Worm (Caenorhabditis elegans): Measurements from ENCODE around the gene let-268.

The let-268 gene

DNA sequence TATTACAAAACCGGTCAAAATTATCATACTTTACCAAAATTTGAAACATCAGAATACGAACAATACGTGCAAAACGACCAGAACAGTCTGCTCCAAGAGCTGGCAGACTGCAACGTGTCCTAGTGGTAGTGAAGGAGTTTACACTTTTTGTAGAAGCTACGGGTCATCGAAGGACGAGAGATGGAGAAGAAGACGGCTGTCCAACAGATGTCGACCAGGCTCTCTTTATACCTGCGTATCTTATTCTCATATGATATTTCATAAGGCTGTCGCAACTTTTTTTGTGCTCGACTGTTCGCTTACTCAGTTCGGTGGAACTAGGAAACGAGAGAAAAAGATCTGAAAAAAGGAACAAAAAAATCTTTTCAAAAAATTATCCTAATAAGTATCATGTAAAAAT lies at the start of gene let-268:
let-268 (minus strand) TSS at position 182 of the 400 bp plus-strand sequence.
- no peak for TF ChIP-seq W03F9.2 (tag; optimal IDR thresholded peaks at IDR 0.05)
- no peak for TF ChIP-seq dao-5 (tag; optimal IDR thresholded peaks at IDR 0.05)
- TF ChIP-seq him-1 (tag; optimal IDR thresholded peaks at IDR 0.05): no peak

DNA sequence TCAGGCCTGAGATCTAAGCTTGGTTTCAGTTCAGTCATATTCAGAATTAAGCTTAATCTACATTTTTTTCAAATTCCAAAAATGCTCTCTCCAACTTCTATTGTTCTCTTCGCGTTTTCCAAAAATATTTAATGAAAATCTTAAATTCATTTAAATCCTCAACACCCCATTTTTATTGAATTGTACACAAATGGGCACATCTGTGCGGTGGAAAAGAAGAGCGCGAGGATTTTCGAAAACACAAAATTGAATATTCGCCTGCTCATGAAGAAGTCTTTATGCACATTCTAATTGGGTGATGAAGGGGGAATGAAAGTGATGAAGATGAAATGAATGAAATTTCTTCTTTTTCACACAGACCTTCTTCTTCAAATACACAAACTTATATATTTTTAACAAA lies 44.7 kb upstream of the let-268 start:
- TF ChIP-seq him-1 (tag; optimal IDR thresholded peaks at IDR 0.05): no peak
- no peak for TF ChIP-seq dao-5 (tag; optimal IDR thresholded peaks at IDR 0.05)
- no peak for TF ChIP-seq W03F9.2 (tag; optimal IDR thresholded peaks at IDR 0.05)

DNA sequence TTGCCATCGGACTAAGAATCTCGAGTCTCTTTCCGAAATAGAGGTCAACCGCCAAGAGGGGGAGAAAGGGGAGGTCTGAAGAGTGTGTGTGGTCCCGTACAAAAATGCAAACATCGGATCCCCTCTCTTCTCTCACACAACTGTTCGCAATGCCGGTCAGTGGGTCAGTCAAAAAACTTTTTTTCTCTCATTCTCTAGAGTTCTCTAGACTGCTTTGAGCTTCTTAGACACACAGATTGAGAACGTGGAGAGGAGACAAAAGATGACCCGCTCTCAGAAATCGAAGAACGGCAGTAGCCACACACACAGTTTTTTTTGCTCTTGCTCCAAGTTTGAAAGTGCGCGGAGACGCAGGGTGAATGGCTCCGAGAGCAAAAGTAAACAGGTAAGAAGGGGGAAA lies 36.0 kb upstream of the let-268 start:
- no peak for TF ChIP-seq him-1 (tag; optimal IDR thresholded peaks at IDR 0.05)
- TF ChIP-seq dao-5 (tag; optimal IDR thresholded peaks at IDR 0.05): no peak
- no peak for TF ChIP-seq W03F9.2 (tag; optimal IDR thresholded peaks at IDR 0.05)

DNA sequence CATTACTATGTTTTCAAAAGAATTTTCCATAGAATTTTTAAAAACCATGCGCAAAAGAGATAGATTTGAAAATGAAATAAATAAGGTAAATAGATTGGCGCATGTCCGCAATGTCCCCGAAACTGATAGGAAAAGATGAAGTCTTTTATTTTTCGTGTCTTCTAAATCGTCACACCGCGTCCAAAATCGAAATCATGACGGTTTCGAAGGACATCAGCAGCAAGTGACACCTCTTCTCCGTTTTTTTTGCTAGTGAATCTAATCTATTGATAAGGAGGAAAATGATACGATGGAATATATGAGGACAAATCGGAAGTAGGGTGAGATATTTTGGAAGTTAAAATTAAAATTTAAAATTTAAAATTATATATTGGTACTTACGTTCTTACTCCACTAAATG lies 34.2 kb upstream of the let-268 start:
- TF ChIP-seq W03F9.2 (tag; optimal IDR thresholded peaks at IDR 0.05): no peak
- TF ChIP-seq dao-5 (tag; optimal IDR thresholded peaks at IDR 0.05): no peak
- TF ChIP-seq him-1 (tag; optimal IDR thresholded peaks at IDR 0.05): no peak

DNA sequence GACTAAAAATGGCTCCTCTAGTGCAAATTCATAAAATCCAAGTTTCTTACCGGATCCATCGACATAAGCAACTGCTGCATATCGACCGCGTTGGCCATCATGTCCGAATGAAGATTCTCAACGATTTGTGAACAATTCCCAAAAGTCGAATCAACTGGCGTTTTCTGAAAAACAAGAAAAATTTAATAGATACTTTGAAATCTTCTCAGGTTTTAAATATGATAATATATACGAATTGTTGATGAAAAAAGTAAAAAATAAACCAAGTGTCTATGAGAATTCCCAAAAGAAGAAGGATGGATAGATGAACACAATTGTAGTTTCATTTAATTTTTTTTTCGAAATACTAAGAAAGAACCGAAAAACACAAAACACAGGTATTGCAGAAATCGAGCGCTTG lies 28.0 kb upstream of the let-268 start, which contains the start of gene die-1:
die-1 (minus strand) TSS at position 101 of the 400 bp plus-strand sequence.
- TF ChIP-seq dao-5 (tag; optimal IDR thresholded peaks at IDR 0.05) (no peak), him-1 (tag; optimal IDR thresholded peaks at IDR 0.05) (no peak), W03F9.2 (tag; optimal IDR thresholded peaks at IDR 0.05) (no peak)

DNA sequence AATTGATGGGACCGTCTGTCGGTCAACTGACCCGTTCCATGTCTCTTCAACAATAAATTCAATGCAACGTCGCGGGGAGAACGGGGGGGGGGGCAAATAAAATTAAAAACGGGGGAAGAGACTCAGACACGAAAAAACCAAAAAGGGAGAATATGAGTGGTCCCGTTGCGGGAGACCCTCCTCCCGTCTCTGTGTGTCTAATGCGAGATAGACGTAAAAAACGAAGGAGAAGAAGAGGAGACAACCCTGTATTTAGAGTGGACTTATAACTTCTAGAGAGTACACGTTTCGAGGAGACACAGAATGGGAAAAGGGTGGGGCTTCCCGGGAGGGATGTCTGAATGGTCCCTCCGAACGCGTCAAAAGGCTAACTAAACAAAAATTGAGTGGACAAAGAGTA lies 25.7 kb upstream of the let-268 start:
- TF ChIP-seq dao-5 (tag; optimal IDR thresholded peaks at IDR 0.05) (no peak), W03F9.2 (tag; optimal IDR thresholded peaks at IDR 0.05) (no peak), him-1 (tag; optimal IDR thresholded peaks at IDR 0.05) (no peak)

DNA sequence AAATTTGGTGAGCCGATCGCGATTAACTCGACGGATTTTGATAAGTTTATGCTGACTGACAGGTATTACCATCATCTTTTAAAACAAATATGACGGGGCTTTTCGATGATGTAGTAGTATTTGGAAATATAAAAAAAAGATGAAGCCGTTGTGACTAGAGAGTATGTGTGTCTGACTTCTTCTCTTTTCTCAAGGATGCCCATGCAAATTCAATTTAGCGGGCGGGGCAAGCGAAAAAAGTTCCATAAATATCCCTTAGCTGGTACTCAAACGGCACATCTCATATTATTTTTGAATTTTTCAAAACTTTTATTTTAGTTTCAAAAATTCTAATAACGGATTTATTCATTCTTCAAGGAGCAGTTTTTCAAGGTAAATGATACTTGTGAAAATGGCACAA lies 20.7 kb upstream of the let-268 start, which contains the start of gene stg-1:
stg-1 (minus strand) TSS at position 153 of the 400 bp plus-strand sequence.
- no peak for TF ChIP-seq dao-5 (tag; optimal IDR thresholded peaks at IDR 0.05)
- TF ChIP-seq W03F9.2 (tag; optimal IDR thresholded peaks at IDR 0.05): no peak
- no peak for TF ChIP-seq him-1 (tag; optimal IDR thresholded peaks at IDR 0.05)

DNA sequence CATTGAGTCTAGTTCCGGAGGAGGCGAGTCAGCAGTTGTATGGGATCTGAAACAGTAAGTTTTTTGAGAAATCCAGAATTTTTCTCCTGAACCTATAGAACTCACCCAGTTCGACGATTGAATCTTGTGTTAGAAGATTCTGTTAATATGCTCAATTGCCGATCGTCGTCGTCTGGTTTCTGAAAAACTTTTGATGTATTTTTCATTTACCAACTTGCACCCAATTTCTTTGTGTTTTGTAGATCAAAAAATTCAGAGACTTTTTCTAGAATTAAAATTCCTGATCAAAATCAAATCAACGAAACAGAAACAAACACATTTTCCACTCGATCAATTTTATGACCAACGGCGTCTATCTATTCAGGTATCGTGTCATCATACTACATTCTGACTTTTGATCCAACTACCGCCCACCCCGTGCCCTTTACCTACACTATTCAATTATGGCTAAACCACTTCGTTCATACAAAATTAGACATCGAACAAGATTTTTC lies 16.8 kb upstream of the let-268 start, which contains the start of gene C18D1.2:
C18D1.2 (plus strand) TSS at position 444 of the 494 bp plus-strand sequence.
- TF ChIP-seq him-1 (tag; optimal IDR thresholded peaks at IDR 0.05) (no peak), W03F9.2 (tag; optimal IDR thresholded peaks at IDR 0.05) (no peak), dao-5 (tag; optimal IDR thresholded peaks at IDR 0.05) (no peak)

DNA sequence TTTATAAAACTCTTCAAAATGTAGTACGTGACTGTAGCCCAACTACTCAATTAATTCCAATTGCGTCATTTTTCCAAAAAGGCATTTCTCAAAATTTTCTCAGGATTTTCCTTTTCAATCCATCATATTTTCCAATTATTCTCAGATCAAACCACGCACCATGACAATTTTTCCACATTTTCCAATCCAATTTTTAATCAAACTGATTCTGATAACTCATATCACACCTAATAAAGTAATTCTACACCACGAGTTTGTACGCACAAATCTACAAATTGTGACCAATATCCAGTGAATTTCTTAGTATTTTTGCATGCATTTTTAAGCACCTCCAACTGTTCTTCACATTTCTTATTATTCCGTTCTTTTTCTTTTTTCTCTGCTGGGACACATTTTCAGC lies 11.7 kb upstream of the let-268 start:
- TF ChIP-seq W03F9.2 (tag; optimal IDR thresholded peaks at IDR 0.05): no peak
- TF ChIP-seq him-1 (tag; optimal IDR thresholded peaks at IDR 0.05): no peak
- TF ChIP-seq dao-5 (tag; optimal IDR thresholded peaks at IDR 0.05): no peak

DNA sequence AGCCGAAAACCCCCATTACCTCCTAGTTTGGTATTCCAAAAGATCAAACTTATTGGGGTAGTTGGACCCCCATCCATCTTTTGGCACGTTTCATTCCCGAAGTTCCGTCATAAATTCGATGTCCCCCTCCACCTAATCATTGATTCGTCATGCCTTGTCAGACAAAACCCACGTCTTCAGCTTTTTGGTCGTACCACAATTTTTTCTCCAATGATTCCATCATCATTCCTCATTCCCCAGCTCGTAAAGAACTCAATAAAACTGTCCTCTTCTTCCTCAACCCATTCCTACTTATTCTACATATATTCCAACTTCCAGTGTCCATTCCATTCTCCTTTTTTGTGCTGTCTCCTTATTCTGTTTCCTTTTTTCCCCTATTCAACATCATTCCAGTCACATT lies 8.8 kb upstream of the let-268 start, which contains the start of gene flp-4:
flp-4 (plus strand) TSS at position 301 of the 400 bp plus-strand sequence.
- TF ChIP-seq W03F9.2 (tag; optimal IDR thresholded peaks at IDR 0.05) (no peak), dao-5 (tag; optimal IDR thresholded peaks at IDR 0.05) (no peak), him-1 (tag; optimal IDR thresholded peaks at IDR 0.05) (no peak)

DNA sequence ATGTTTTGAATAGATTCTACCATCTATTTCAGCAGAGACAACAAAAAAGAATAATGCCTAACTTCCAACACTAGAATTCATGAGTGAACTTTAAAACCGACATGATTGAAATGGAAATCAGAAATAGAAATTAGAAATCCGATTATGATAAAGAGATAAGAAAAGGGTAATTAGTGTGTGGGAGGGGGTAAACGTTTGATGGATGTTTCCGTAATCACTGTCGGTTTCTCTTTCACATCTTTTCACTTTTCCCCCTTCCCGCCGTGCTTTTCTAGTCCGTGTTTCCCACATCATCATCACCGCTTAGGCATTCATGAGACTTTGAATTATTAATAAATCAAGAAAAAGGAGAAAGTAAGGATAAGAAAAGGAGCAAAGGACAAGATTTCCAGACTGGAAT lies 5.9 kb upstream of the let-268 start:
- TF ChIP-seq W03F9.2 (tag; optimal IDR thresholded peaks at IDR 0.05) (no peak), dao-5 (tag; optimal IDR thresholded peaks at IDR 0.05) (no peak), him-1 (tag; optimal IDR thresholded peaks at IDR 0.05) (no peak)

DNA sequence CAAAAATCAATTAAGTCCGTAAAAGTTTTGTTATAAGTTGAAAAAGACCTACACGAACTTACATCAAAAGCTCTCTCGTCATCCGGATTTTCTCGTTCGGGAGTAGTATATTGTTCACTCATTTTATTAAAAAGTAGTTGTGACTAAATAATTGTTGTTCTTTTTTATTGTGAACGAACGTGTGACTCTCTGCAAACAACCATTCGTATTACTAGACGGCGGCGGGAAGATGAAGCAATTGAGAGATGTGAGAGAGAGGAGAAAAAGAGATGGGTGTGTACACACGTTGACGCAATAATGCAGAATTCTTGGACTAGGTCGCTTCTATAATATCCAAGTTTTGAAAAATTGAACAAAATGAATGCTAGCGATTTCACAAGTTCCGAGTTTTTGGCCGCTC lies 5.2 kb upstream of the let-268 start, which contains the start of the genes F52H3.11 and bath-38:
F52H3.11 (minus strand) TSS at position 203 of the 400 bp plus-strand sequence.
bath-38 (minus strand) TSS at position 310 of the 400 bp plus-strand sequence.
- TF ChIP-seq W03F9.2 (tag; optimal IDR thresholded peaks at IDR 0.05): no peak
- no peak for TF ChIP-seq him-1 (tag; optimal IDR thresholded peaks at IDR 0.05)
- TF ChIP-seq dao-5 (tag; optimal IDR thresholded peaks at IDR 0.05): no peak

DNA sequence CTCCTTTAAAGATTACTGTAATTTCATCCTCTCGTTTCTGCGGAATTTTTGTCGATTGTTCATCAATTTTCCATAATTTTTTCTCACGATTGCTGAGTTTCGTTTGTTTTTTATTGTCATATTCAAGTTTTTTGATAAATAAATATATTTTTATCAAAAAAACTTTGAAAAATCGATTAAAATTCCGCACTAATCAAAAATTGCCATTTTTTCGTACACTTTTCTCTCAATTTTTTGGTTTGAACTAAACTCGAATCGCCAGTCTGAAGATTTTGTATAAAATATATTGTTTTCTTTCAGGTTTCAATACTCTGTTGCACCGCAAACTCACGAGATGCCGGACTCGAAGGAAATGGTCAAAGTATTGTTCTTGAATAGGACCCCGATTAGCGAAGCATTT lies 1.1 kb upstream of the let-268 start, which contains the start of gene ogr-2:
ogr-2 (plus strand) TSS at position 301 of the 400 bp plus-strand sequence.
- TF ChIP-seq him-1 (tag; optimal IDR thresholded peaks at IDR 0.05) (no peak), W03F9.2 (tag; optimal IDR thresholded peaks at IDR 0.05) (no peak), dao-5 (tag; optimal IDR thresholded peaks at IDR 0.05) (no peak)

DNA sequence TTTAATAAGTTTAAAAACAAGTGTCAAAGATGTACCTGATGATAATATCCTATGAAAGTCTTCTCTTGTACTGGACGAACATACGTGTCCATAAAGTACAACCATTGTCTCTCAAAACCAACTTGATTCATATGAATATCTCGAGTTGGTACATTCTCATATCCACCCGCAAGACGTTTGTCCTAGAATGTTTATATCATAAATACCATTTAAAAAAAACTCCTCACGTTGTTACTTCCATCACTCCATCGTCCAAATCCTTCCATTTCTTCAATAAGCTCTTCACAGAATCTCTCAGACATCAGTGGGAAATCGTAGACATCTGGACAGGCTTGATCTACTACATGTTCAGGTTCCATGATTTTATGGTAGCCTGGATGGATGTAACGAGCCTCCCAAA lies 4.4 kb downstream of the let-268 start:
- no peak for TF ChIP-seq him-1 (tag; optimal IDR thresholded peaks at IDR 0.05)
- no peak for TF ChIP-seq W03F9.2 (tag; optimal IDR thresholded peaks at IDR 0.05)
- no peak for TF ChIP-seq dao-5 (tag; optimal IDR thresholded peaks at IDR 0.05)
